Worm (Caenorhabditis elegans) whole organism, early embryonic: Measurements from ENCODE around the gene F49C12.7.

ENCODE experiments used
- B0310.2 ChIP-seq: sonication (generic microtip); optimal IDR thresholded peaks from 2 replicates; lab custom pipeline; 2016; ENCODE audit warnings: mild to moderate bottlenecking, missing genetic modification characterization, missing compliant biosample characterization
- F13C5.2 ChIP-seq: sonication (generic microtip); optimal IDR thresholded peaks from 2 replicates; lab custom pipeline; 2017; ENCODE audit warnings: mild to moderate bottlenecking, missing genetic modification characterization, inconsistent platforms, missing compliant biosample characterization
- aly-1 ChIP-seq: sonication (generic microtip); optimal IDR thresholded peaks from 2 replicates; lab custom pipeline; 2016; ENCODE audit warnings: missing genetic modification characterization, missing compliant biosample characterization
- ama-1 ChIP-seq: fragments of 150-350 bp; optimal IDR thresholded peaks from 2 replicates; lab custom pipeline; 2014
- ceh-13 ChIP-seq: fragments of 200-800 bp; sonication (Bioruptor generic); optimal IDR thresholded peaks from 2 replicates; lab custom pipeline; 2018; ENCODE audit warnings: mild to moderate bottlenecking, missing genetic modification characterization, missing compliant biosample characterization
- ceh-36 ChIP-seq: sonication (generic microtip); optimal IDR thresholded peaks from 2 replicates; lab custom pipeline; 2016; ENCODE audit warnings: missing genetic modification characterization, inconsistent platforms, missing compliant biosample characterization
- ets-7 ChIP-seq: sonication (generic microtip); optimal IDR thresholded peaks from 2 replicates; lab custom pipeline; 2016; ENCODE audit warnings: missing genotype, missing genetic modification characterization, missing compliant biosample characterization
- flt-1 ChIP-seq: fragments of 200-800 bp; sonication (Bioruptor generic); IDR thresholded peaks from 2 replicates; pipeline ENCODE4 v1.3.6; 2022; ENCODE audit warnings: missing genetic modification characterization, missing compliant biosample characterization
- hmbx-1 ChIP-seq: sonication (generic microtip); optimal IDR thresholded peaks from 2 replicates; lab custom pipeline; 2016; ENCODE audit warnings: mild to moderate bottlenecking, missing genetic modification characterization, missing compliant biosample characterization
- hmg-4 ChIP-seq: fragments of 200-800 bp; sonication (Bioruptor generic); optimal IDR thresholded peaks from 2 replicates; lab custom pipeline; 2018; ENCODE audit warnings: mild to moderate bottlenecking, missing genetic modification characterization, missing compliant biosample characterization
- hnd-1 ChIP-seq: sonication (generic microtip); optimal IDR thresholded peaks from 2 replicates; lab custom pipeline; 2016; ENCODE audit warnings: missing genetic modification characterization, missing compliant biosample characterization
- pes-1 ChIP-seq: fragments of 200-800 bp; sonication (Bioruptor generic); IDR thresholded peaks from 2 replicates; pipeline ENCODE4 v1.3.6; 2022; ENCODE audit warnings: missing genetic modification reagents, missing genetic modification characterization, missing compliant biosample characterization
- scrt-1 ChIP-seq: fragments of 200-800 bp; sonication (Bioruptor generic); IDR thresholded peaks from 2 replicates; pipeline ENCODE4 v1.3.6; 2022; ENCODE audit warnings: missing genetic modification characterization, missing compliant biosample characterization
- sea-1 ChIP-seq: fragments of 200-800 bp; sonication (Bioruptor generic); conservative IDR thresholded peaks from 2 replicates; pipeline ENCODE4 v1.3.6; 2022; ENCODE audit warnings: missing genetic modification characterization, missing compliant biosample characterization
- tbx-11 ChIP-seq: fragments of 200-800 bp; sonication (Bioruptor generic); IDR thresholded peaks from 2 replicates; pipeline ENCODE4 v1.3.6; 2022; ENCODE audit warnings: missing genetic modification characterization, missing compliant biosample characterization
- tbx-37 ChIP-seq: fragments of 200-800 bp; sonication (Bioruptor generic); conservative IDR thresholded peaks from 2 replicates; pipeline ENCODE4 v1.3.6; 2022; ENCODE audit warnings: missing genetic modification reagents, missing genetic modification characterization, missing compliant biosample characterization
- tra-4 ChIP-seq: sonication (generic microtip); optimal IDR thresholded peaks from 2 replicates; lab custom pipeline; 2017; ENCODE audit warnings: missing genetic modification characterization, missing compliant biosample characterization

Gene F49C12.7

DNA sequence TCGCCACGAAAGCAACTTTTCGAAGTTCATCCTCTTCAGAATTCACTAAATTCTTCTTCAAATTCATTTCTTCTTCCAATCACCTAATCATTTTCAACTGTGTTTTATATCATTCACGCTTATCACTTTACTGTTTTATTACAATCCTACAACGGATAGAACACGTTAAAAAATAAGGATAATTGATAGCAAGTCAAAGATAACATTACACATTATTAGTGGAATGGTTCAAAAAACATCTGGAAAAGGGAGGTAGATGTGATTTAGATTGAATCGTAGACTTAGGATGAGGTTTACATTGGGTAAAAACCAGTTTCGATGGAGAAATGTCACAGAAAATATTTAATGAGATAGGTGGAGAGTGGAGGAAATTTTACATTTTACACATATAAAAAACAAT is 51.0 kb downstream of the F49C12.7 start, which contains the start of gene col-120:
Gene col-120 (minus strand): TSS at position 101 of the 400 bp plus-strand sequence.
- TF ChIP-seq tra-4 (no peak), tbx-11 (no peak), tbx-37 (GFP tag; lab: Robert Waterston, UW) (no peak), hmbx-1 (tag; lab: Kevin White, UChicago) (no peak), aly-1 (tag; lab: Kevin White, UChicago) (no peak), ceh-36 (no peak), ceh-13 (GFP tag; lab: Kevin White, UChicago) (no peak), flt-1 (GFP tag; lab: Robert Waterston, UW) (no peak), ama-1 (lab: Kevin White, UChicago) (no peak), hnd-1 (no peak), hmg-4 (GFP tag; lab: Kevin White, UChicago) (no peak)

DNA sequence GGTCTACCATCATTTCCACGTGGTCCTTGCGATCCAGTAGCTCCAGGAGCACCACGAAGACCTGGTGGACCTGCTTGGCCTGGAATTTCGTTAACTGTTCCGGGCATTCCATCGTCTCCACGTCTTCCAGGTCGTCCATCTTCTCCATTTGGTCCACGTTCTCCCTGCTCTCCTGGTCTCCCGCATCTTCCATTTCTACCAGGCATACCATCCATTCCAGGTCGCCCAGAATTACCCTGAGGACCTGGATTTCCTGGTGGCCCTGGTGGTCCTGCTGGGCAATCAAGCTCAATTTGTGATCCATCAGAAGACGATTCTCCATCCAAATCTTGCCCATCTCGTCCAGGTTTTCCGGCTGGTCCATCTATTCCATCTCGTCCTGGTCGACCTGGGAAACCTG is 51.9 kb downstream of the F49C12.7 start:
- TF ChIP-seq tra-4 = no peak
- no peak for TF ChIP-seq hmg-4 (GFP tag; lab: Kevin White, UChicago)
- no peak for TF ChIP-seq tbx-11
- TF ChIP-seq scrt-1 (GFP tag; lab: Robert Waterston, UW) = no peak
- TF ChIP-seq hmbx-1 (tag; lab: Kevin White, UChicago) = no peak
- no peak for TF ChIP-seq sea-1 (GFP tag; lab: Robert Waterston, UW)
- TF ChIP-seq F13C5.2 (tag; lab: Kevin White, UChicago) = no peak

ce11 chrIV:9260334-9260733 is 52.4 kb downstream of the F49C12.7 start:
- TF ChIP-seq tbx-37 (GFP tag; lab: Robert Waterston, UW) (no peak), scrt-1 (GFP tag; lab: Robert Waterston, UW) (no peak), F13C5.2 (tag; lab: Kevin White, UChicago) (no peak), ets-7 (no peak), flt-1 (GFP tag; lab: Robert Waterston, UW) (no peak), tra-4 (no peak), aly-1 (tag; lab: Kevin White, UChicago) (no peak), tbx-11 (no peak), hmg-4 (GFP tag; lab: Kevin White, UChicago) (no peak), ceh-36 (no peak), hnd-1 (no peak), B0310.2 (no peak), hmbx-1 (tag; lab: Kevin White, UChicago) (no peak), sea-1 (GFP tag; lab: Robert Waterston, UW) (no peak), ceh-13 (GFP tag; lab: Kevin White, UChicago) (no peak), pes-1 (GFP tag; lab: Robert Waterston, UW) (no peak)

ce11 chrIV:9259687-9260086 is 53.0 kb downstream of the F49C12.7 start, which contains the start of gene Y11D7A.10:
Y11D7A.10 (minus strand) TSS chrIV:9259768.
- TF ChIP-seq F13C5.2 (tag; lab: Kevin White, UChicago) (no peak), hmbx-1 (tag; lab: Kevin White, UChicago) (no peak), tra-4 (no peak), hmg-4 (GFP tag; lab: Kevin White, UChicago) (no peak)
